Fruit fly (Drosophila melanogaster) whole organism, embryonic: ENCODE results near the gene PIG-U.

ENCODE experiments used
- Atf3 ChIP-seq: fragments of 200-800 bp; sonication (Bioruptor generic); optimal IDR thresholded peaks from 3 replicates; lab custom pipeline; 2016; ENCODE audit warnings: missing biosample characterization, missing genetic modification characterization
- Bdp1 ChIP-seq: fragments of 200-800 bp; sonication (Bioruptor generic); optimal IDR thresholded peaks from 3 replicates; lab custom pipeline; 2016; ENCODE audit warnings: missing biosample characterization, missing genetic modification characterization
- CG11695 ChIP-seq: fragments of 200-800 bp; sonication (Bioruptor generic); IDR thresholded peaks from 3 replicates; pipeline ENCODE4 v1.3.6; 2022; ENCODE audit warnings: missing biosample characterization, missing genetic modification characterization
- CG12236 ChIP-seq: fragments of 200-800 bp; sonication (Bioruptor generic); optimal IDR thresholded peaks from 2 replicates; lab custom pipeline; 2016; ENCODE audit warnings: missing biosample characterization, missing genetic modification characterization
- CG1647 ChIP-seq: fragments of 200-800 bp; sonication (Bioruptor generic); optimal IDR thresholded peaks from 3 replicates; lab custom pipeline; 2016; ENCODE audit warnings: missing biosample characterization, missing genetic modification characterization
- CG1792 ChIP-seq: fragments of 200-800 bp; sonication (Bioruptor generic); optimal IDR thresholded peaks from 2 replicates; lab custom pipeline; 2016; ENCODE audit warnings: missing biosample characterization, missing genetic modification characterization
- CG18619 ChIP-seq: fragments of 200-800 bp; sonication (Bioruptor generic); optimal IDR thresholded peaks from 3 replicates; lab custom pipeline; 2017; ENCODE audit warnings: missing biosample characterization, mild to moderate bottlenecking, missing genetic modification characterization
- CG2202 ChIP-seq: fragments of 200-800 bp; sonication (Bioruptor generic); optimal IDR thresholded peaks from 2 replicates; lab custom pipeline; 2018; ENCODE audit warnings: missing biosample characterization, mild to moderate bottlenecking, missing genetic modification characterization
- CG30431 ChIP-seq: fragments of 200-800 bp; sonication (Bioruptor generic); optimal IDR thresholded peaks from 2 replicates; lab custom pipeline; 2017; ENCODE audit warnings: missing biosample characterization, missing genetic modification characterization
- CG31365 ChIP-seq: fragments of 200-800 bp; sonication (Bioruptor generic); optimal IDR thresholded peaks from 2 replicates; lab custom pipeline; 2018; ENCODE audit warnings: missing biosample characterization, mild to moderate bottlenecking, missing genetic modification characterization
- CG31388 ChIP-seq: fragments of 200-800 bp; sonication (Bioruptor generic); optimal IDR thresholded peaks from 2 replicates; lab custom pipeline; 2016; ENCODE audit warnings: missing biosample characterization, missing genetic modification characterization
- CG32767 ChIP-seq: fragments of 200-800 bp; sonication (Bioruptor generic); IDR thresholded peaks from 2 replicates; pipeline ENCODE4 v1.3.6; 2022; ENCODE audit warnings: missing biosample characterization, missing genetic modification characterization
- CG3726 ChIP-seq: fragments of 200-800 bp; sonication (Bioruptor generic); IDR thresholded peaks from 3 replicates; pipeline ENCODE4, ENCODE4 v1.3.6; 2022; ENCODE audit warnings: missing biosample characterization, missing genetic modification characterization
- CG4707 ChIP-seq: fragments of 200-800 bp; sonication (Bioruptor generic); optimal IDR thresholded peaks from 2 replicates; lab custom pipeline; 2018; ENCODE audit warnings: missing biosample characterization, mild to moderate bottlenecking, missing genetic modification characterization, moderate library complexity
- CG6272 ChIP-seq: fragments of 200-800 bp; sonication (Bioruptor generic); IDR thresholded peaks from 2 replicates; pipeline ENCODE4 v1.3.6; 2022; ENCODE audit warnings: missing biosample characterization, missing genetic modification characterization
- CG9215 ChIP-seq: fragments of 200-800 bp; sonication (Bioruptor generic); IDR thresholded peaks from 2 replicates; pipeline ENCODE4 v1.3.6; 2022; ENCODE audit warnings: missing biosample characterization, missing genetic modification characterization
- D19A ChIP-seq: fragments of 200-800 bp; optimal IDR thresholded peaks from 3 replicates; lab custom pipeline; 2019; ENCODE audit warnings: missing biosample characterization, mild to moderate bottlenecking, missing genetic modification characterization, moderate library complexity
- Dfd ChIP-seq, 2 experiments: fragments of >200 bp; optimal IDR thresholded peaks; 2 replicates each; lab custom pipeline; 2017; ENCODE audit warnings: missing biosample characterization in 2 of 2, missing genetic modification characterization in 2 of 2
- Doc2 ChIP-seq: fragments of 200-800 bp; sonication (Bioruptor generic); IDR thresholded peaks from 2 replicates; pipeline ENCODE4 v1.3.6; 2022; ENCODE audit warnings: missing biosample characterization, missing genetic modification characterization
- Dp ChIP-seq: fragments of 200-800 bp; sonication (Bioruptor generic); optimal IDR thresholded peaks from 2 replicates; lab custom pipeline; 2018; ENCODE audit warnings: missing biosample characterization, mild to moderate bottlenecking, missing genetic modification characterization, moderate library complexity
- Elba2 ChIP-seq: fragments of 200-800 bp; sonication (Bioruptor generic); optimal IDR thresholded peaks from 3 replicates; lab custom pipeline; 2016; ENCODE audit warnings: missing biosample characterization, missing genetic modification characterization
- Fer1 ChIP-seq: fragments of 200-800 bp; sonication (Bioruptor generic); optimal IDR thresholded peaks from 2 replicates; lab custom pipeline; 2017; ENCODE audit warnings: missing biosample characterization, mild to moderate bottlenecking, missing genetic modification characterization
- Lpt ChIP-seq: fragments of >200 bp; optimal IDR thresholded peaks from 2 replicates; lab custom pipeline; 2018; ENCODE audit warnings: missing biosample characterization, missing genetic modification characterization
- NFAT ChIP-seq: fragments of 200-800 bp; sonication (Bioruptor generic); IDR thresholded peaks from 2 replicates; pipeline ENCODE4 v1.3.6; 2022; ENCODE audit warnings: missing biosample characterization, missing genetic modification characterization
- Oaz ChIP-seq: fragments of 200-800 bp; sonication (Bioruptor generic); IDR thresholded peaks from 2 replicates; pipeline ENCODE4 v1.3.6; 2022; ENCODE audit warnings: missing biosample characterization, missing genetic modification characterization
- Optix ChIP-seq: fragments of 200-800 bp; sonication (Bioruptor generic); IDR thresholded peaks from 3 replicates; pipeline ENCODE4 v1.3.6; 2022; ENCODE audit warnings: missing biosample characterization, missing genetic modification characterization
- Six4 ChIP-seq: fragments of 200-800 bp; sonication (Bioruptor generic); optimal IDR thresholded peaks from 2 replicates; lab custom pipeline; 2016; ENCODE audit warnings: missing biosample characterization, missing genetic modification characterization
- Sox102F ChIP-seq: fragments of 200-800 bp; sonication (Bioruptor generic); optimal IDR thresholded peaks from 2 replicates; lab custom pipeline; 2018; ENCODE audit warnings: missing biosample characterization, mild to moderate bottlenecking, missing genetic modification characterization, moderate library complexity
- Spps ChIP-seq: fragments of 200-800 bp; sonication (Bioruptor generic); optimal IDR thresholded peaks from 2 replicates; lab custom pipeline; 2018; ENCODE audit warnings: missing biosample characterization, mild to moderate bottlenecking, missing genetic modification characterization
- Vsx1 ChIP-seq: fragments of 200-800 bp; sonication (Bioruptor generic); optimal IDR thresholded peaks from 2 replicates; lab custom pipeline; 2017; ENCODE audit warnings: missing biosample characterization, mild to moderate bottlenecking, missing genetic modification characterization, missing genetic modification reagents
- Xrp1 ChIP-seq: fragments of 200-800 bp; sonication (Bioruptor generic); IDR thresholded peaks from 2 replicates; pipeline ENCODE4 v1.3.6; 2022; ENCODE audit warnings: missing biosample characterization, missing genetic modification characterization
- YL-1 ChIP-seq: fragments of 200-800 bp; sonication (Bioruptor generic); optimal IDR thresholded peaks from 3 replicates; lab custom pipeline; 2017; ENCODE audit warnings: missing biosample characterization, mild to moderate bottlenecking, missing genetic modification characterization
- ab ChIP-seq: fragments of 200-800 bp; sonication (Bioruptor generic); optimal IDR thresholded peaks from 2 replicates; lab custom pipeline; 2016; ENCODE audit warnings: missing biosample characterization, missing genetic modification characterization
- aop ChIP-seq: fragments of 200-800 bp; sonication (Bioruptor generic); IDR thresholded peaks from 2 replicates; pipeline ENCODE4 v1.3.6; 2022; ENCODE audit warnings: missing biosample characterization, missing genetic modification characterization
- ato ChIP-seq: fragments of 200-800 bp; sonication (Bioruptor generic); IDR thresholded peaks from 2 replicates; pipeline ENCODE4 v1.3.6; 2022; ENCODE audit warnings: missing biosample characterization, missing genetic modification characterization; ENCODE audit not compliant: partially characterized antibody
- bsh ChIP-seq, 2 experiments: fragments of 200-800 bp; sonication (Bioruptor generic); optimal IDR thresholded peaks; 2 replicates each; lab custom pipeline; 2017 to 2018; ENCODE audit warnings: mild to moderate bottlenecking in 2 of 2, missing biosample characterization in 2 of 2, missing genetic modification characterization in 2 of 2, moderate library complexity in 1 of 2
- chif ChIP-seq, 2 experiments: fragments of 200-800 bp; sonication (Bioruptor generic); optimal IDR thresholded peaks; 3 replicates each; lab custom pipeline; 2016; ENCODE audit warnings: missing biosample characterization in 2 of 2, missing genetic modification characterization in 2 of 2
- da ChIP-seq: fragments of 200-800 bp; sonication (Bioruptor generic); optimal IDR thresholded peaks from 2 replicates; lab custom pipeline; 2016; ENCODE audit warnings: missing biosample characterization, missing genetic modification characterization
- fd64A ChIP-seq: fragments of 200-800 bp; sonication (Bioruptor generic); optimal IDR thresholded peaks from 3 replicates; lab custom pipeline; 2018; ENCODE audit warnings: missing biosample characterization, mild to moderate bottlenecking, missing genetic modification characterization
- gsb-n ChIP-seq: fragments of 200-800 bp; sonication (Bioruptor generic); optimal IDR thresholded peaks from 3 replicates; lab custom pipeline; 2018; ENCODE audit warnings: missing biosample characterization, mild to moderate bottlenecking, missing genetic modification characterization
- jumu ChIP-seq: fragments of 200-800 bp; sonication (Bioruptor generic); optimal IDR thresholded peaks from 3 replicates; lab custom pipeline; 2016; ENCODE audit warnings: missing biosample characterization, missing genetic modification characterization
- mam ChIP-seq: fragments of 200-800 bp; sonication (Bioruptor generic); optimal IDR thresholded peaks from 3 replicates; lab custom pipeline; 2016; ENCODE audit warnings: missing biosample characterization, missing genetic modification characterization
- pan ChIP-seq, 4 experiments: fragments of >200 bp in 3 of 4; fragments of 200-800 bp in 1 of 4; sonication (Bioruptor generic) in 1 of 4; optimal IDR thresholded peaks in 3 of 4; IDR thresholded peaks in 1 of 4; 2 replicates each; pipeline versions ENCODE4 v1.3.6 to Lab custom; 2017 to 2022; ENCODE audit warnings: missing biosample characterization in 2 of 4, missing genetic modification characterization in 2 of 4, mixed read lengths in 1 of 4
- pho ChIP-seq: fragments of 200-800 bp; sonication (Bioruptor generic); optimal IDR thresholded peaks from 2 replicates; lab custom pipeline; 2016; ENCODE audit warnings: missing biosample characterization, missing genetic modification characterization
- run ChIP-seq: fragments of 200-800 bp; sonication (Bioruptor generic); optimal IDR thresholded peaks from 3 replicates; lab custom pipeline; 2018; ENCODE audit warnings: missing biosample characterization, mild to moderate bottlenecking, missing genetic modification characterization
- sd ChIP-seq: fragments of 200-800 bp; sonication (Bioruptor generic); optimal IDR thresholded peaks from 3 replicates; lab custom pipeline; 2018; ENCODE audit warnings: missing biosample characterization, mild to moderate bottlenecking, missing genetic modification characterization, moderate library complexity
- seq ChIP-seq: fragments of 200-800 bp; sonication (Bioruptor generic); IDR thresholded peaks from 2 replicates; pipeline ENCODE4 v1.3.6; 2022; ENCODE audit warnings: missing biosample characterization, missing genetic modification characterization
- wek ChIP-seq: fragments of 200-800 bp; sonication (Bioruptor generic); optimal IDR thresholded peaks from 3 replicates; lab custom pipeline; 2018; ENCODE audit warnings: missing biosample characterization, mild to moderate bottlenecking, missing genetic modification characterization, moderate library complexity
- wor ChIP-seq: fragments of 200-800 bp; sonication (Bioruptor generic); IDR thresholded peaks from 2 replicates; pipeline ENCODE4 v1.3.6; 2022; ENCODE audit warnings: missing biosample characterization, missing genetic modification characterization
- zfh1 ChIP-seq: fragments of 200-800 bp; sonication (Bioruptor generic); IDR thresholded peaks from 3 replicates; pipeline ENCODE4 v1.3.6; 2022; ENCODE audit warnings: missing biosample characterization, missing genetic modification characterization

PIG-U gene

dm6 chr2L:8541469-8542233 is 26.8 kb downstream of the PIG-U start, which contains the start of gene Sema1a (continued):
- TF ChIP-seq bsh (GFP tag; optimal IDR thresholded peaks at IDR 0.05; lab: Kevin White, UChicago) (peak in 1 of 2 experiments; percentile 45), da (GFP tag; lab: Kevin White, UChicago) (peak; percentile 25), Six4 (no peak), gsb-n (peak; percentile 64), aop (GFP tag; lab: Robert Waterston, UW) (no peak), Vsx1 (no peak), run (tag; lab: Kevin White, UChicago) (peak; percentile 48), CG30431 (GFP tag; lab: Kevin White, UChicago) (peak; percentile 77), Atf3 (peak; percentile 20), chif (GFP tag; optimal IDR thresholded peaks at IDR 0.05; lab: Kevin White, UChicago) (peak; percentile 7 to 74), wek (peak; percentile 40), Oaz (GFP tag; lab: Robert Waterston, UW) (0 out of 2 replicates have a peak, but pooled peaks have one; percentile 53), Spps (tag; lab: Kevin White, UChicago) (no peak), CG12236 (peak; percentile 13), pho (GFP tag; lab: Kevin White, UChicago) (peak; percentile 79), sd (tag; lab: Kevin White, UChicago) (peak; percentile 88), CG1792 (GFP tag; lab: Kevin White, UChicago) (no peak), Sox102F (GFP tag; lab: Kevin White, UChicago) (peak; percentile 94), CG11695 (GFP tag; lab: Robert Waterston, UW) (peak; percentile 58), Dfd (GFP tag; optimal IDR thresholded peaks at IDR 0.05; lab: Kevin White, UChicago) (no peak), YL-1 (peak; percentile 31), CG6272 (GFP tag; lab: Robert Waterston, UW) (peak; percentile 50; the same call in 1 of the 2 replicates), Dp (GFP tag; lab: Kevin White, UChicago) (no peak), CG3726 (GFP tag; lab: Robert Waterston, UW) (no peak), wor (GFP tag; lab: Robert Waterston, UW) (no peak)

dm6 chr2L:8542234-8542572 is 27.3 kb downstream of the PIG-U start:
- no peak for TF ChIP-seq CG4707 (GFP tag; lab: Kevin White, UChicago)
- peak; percentile 64 for TF ChIP-seq D19A (tag; lab: Kevin White, UChicago)
- no peak for TF ChIP-seq Fer1 (GFP tag; lab: Kevin White, UChicago)
- no peak for TF ChIP-seq mam (GFP tag; lab: Kevin White, UChicago)
- TF ChIP-seq seq = no peak
- TF ChIP-seq CG9215 (GFP tag; lab: Robert Waterston, UW) = no peak
- no peak for TF ChIP-seq fd64A (GFP tag; lab: Kevin White, UChicago)
- no peak for TF ChIP-seq CG31365
- TF ChIP-seq CG31388 (GFP tag; lab: Kevin White, UChicago) = no peak
- TF ChIP-seq Bdp1 (GFP tag; lab: Kevin White, UChicago) = no peak
- no peak for TF ChIP-seq jumu (GFP tag; lab: Kevin White, UChicago)
- TF ChIP-seq CG18619 (GFP tag; lab: Kevin White, UChicago) = no peak
- no peak for TF ChIP-seq pan (optimal IDR thresholded peaks at IDR 0.05; lab: Kevin White, UChicago)
- peak in 1 of 2 experiments; percentile 6 for TF ChIP-seq pan (GFP tag; optimal IDR thresholded peaks at IDR 0.05 in 1 of 2, IDR thresholded peaks at IDR 0.05 in 1 of 2)
- TF ChIP-seq Optix (GFP tag; lab: Robert Waterston, UW) = no peak
- no peak for TF ChIP-seq zfh1 (GFP tag; lab: Robert Waterston, UW)
- TF ChIP-seq chif (GFP tag; optimal IDR thresholded peaks at IDR 0.05; lab: Kevin White, UChicago) = no peak
- TF ChIP-seq CG2202 (tag; lab: Kevin White, UChicago) = no peak
- no peak for TF ChIP-seq NFAT (GFP tag; lab: Robert Waterston, UW)
- TF ChIP-seq ato (GFP tag; lab: Robert Waterston, UW) = no peak
- TF ChIP-seq ab = no peak
- TF ChIP-seq Xrp1 = 0 out of 2 replicates have a peak, but pooled peaks have one; percentile 4
- TF ChIP-seq CG1647 (GFP tag; lab: Kevin White, UChicago) = no peak
- TF ChIP-seq Elba2 = peak; percentile 82
- TF ChIP-seq Lpt (GFP tag; lab: Kevin White, UChicago) = no peak
- TF ChIP-seq Doc2 (GFP tag; lab: Robert Waterston, UW) = no peak
- TF ChIP-seq CG32767 (GFP tag; lab: Robert Waterston, UW) = no peak
